Worm (Caenorhabditis elegans): ENCODE data around the gene Y56A3A.41.

Gene Y56A3A.41

ce11 chrIII:11908660-11909059 is 15.8 kb upstream of the Y56A3A.41 start, which contains the start of gene fbxb-24:
Gene fbxb-24 (plus strand): TSS chrIII:11908960.
- TF ChIP-seq isw-1 (GFP tag; IDR thresholded peaks at IDR 0.05): no peak
- no peak for TF ChIP-seq hpl-2 (GFP tag; optimal IDR thresholded peaks at IDR 0.05)
- no peak for TF ChIP-seq aha-1 (tag; optimal IDR thresholded peaks at IDR 0.05)
- TF ChIP-seq pqm-1 (tag; optimal IDR thresholded peaks at IDR 0.05): no peak
- no peak for TF ChIP-seq nhr-237 (tag; optimal IDR thresholded peaks at IDR 0.05)
- no peak for TF ChIP-seq hlh-17 (GFP tag; optimal IDR thresholded peaks at IDR 0.05; ENCODE audit: borderline replicate concordance)
- TF ChIP-seq snpc-4 (tag; optimal IDR thresholded peaks at IDR 0.05): no peak
- no peak for TF ChIP-seq nhr-76 (tag; optimal IDR thresholded peaks at IDR 0.05)
- TF ChIP-seq alr-1 (tag; optimal IDR thresholded peaks at IDR 0.05; ENCODE audit: borderline replicate concordance): no peak
- no peak for TF ChIP-seq snu-23 (GFP tag; optimal IDR thresholded peaks at IDR 0.05)
- no peak for TF ChIP-seq unc-30 (tag; optimal IDR thresholded peaks at IDR 0.05)
- TF ChIP-seq grh-1 (GFP tag; IDR thresholded peaks at IDR 0.05): no peak
- no peak for TF ChIP-seq C34B4.2 (tag; optimal IDR thresholded peaks at IDR 0.05)
- no peak for TF ChIP-seq ztf-11 (tag; optimal IDR thresholded peaks at IDR 0.05)
- no peak for TF ChIP-seq nhr-20 (tag; optimal IDR thresholded peaks at IDR 0.05)

- TF ChIP-seq egl-27 (tag; optimal IDR thresholded peaks at IDR 0.05) (no peak), unc-130 (tag; optimal IDR thresholded peaks at IDR 0.05) (no peak), aly-2 (tag; optimal IDR thresholded peaks at IDR 0.05) (no peak), vab-15 (tag; optimal IDR thresholded peaks at IDR 0.05) (no peak), nhr-237 (tag; optimal IDR thresholded peaks at IDR 0.05) (no peak)
These were observed 14.3 kb upstream of the Y56A3A.41 start, which contains the start of gene sdz-33 for ce11 chrIII:11907177-11907576. Gene sdz-33 (plus strand): TSS chrIII:11907477.

ce11 chrIII:11902782-11903181 is 9.9 kb upstream of the Y56A3A.41 start:
- TF ChIP-seq sptf-1 (tag; optimal IDR thresholded peaks at IDR 0.05) (no peak), sox-4 (tag; optimal IDR thresholded peaks at IDR 0.05) (no peak)

ce11 chrIII:11900022-11900421 is 7.2 kb upstream of the Y56A3A.41 start:
- TF ChIP-seq C34B4.2 (tag; optimal IDR thresholded peaks at IDR 0.05) (no peak), ama-1 (optimal IDR thresholded peaks at IDR 0.05) (no peak)

ce11 chrIII:11898169-11898568 is 5.3 kb upstream of the Y56A3A.41 start, which contains the start of gene tsen-2:
Gene tsen-2 (minus strand): TSS chrIII:11898269.
- TF ChIP-seq fkh-4 (tag; optimal IDR thresholded peaks at IDR 0.05; ENCODE audit: borderline replicate concordance) (no peak), snpc-4 (tag; optimal IDR thresholded peaks at IDR 0.05) (no peak), blmp-1 (tag; optimal IDR thresholded peaks at IDR 0.05) (no peak)

- TF ChIP-seq nhr-85 (tag) (peak; percentile 46), zip-4 (GFP tag; optimal IDR thresholded peaks at IDR 0.05) (no peak)
These were observed 3.8 kb upstream of the Y56A3A.41 start for ce11 chrIII:11896652-11897051.

ce11 chrIII:11895504-11895903 is 2.7 kb upstream of the Y56A3A.41 start:
- no peak for TF ChIP-seq aly-2 (tag; optimal IDR thresholded peaks at IDR 0.05)
- no peak for TF ChIP-seq efl-1 (optimal IDR thresholded peaks at IDR 0.05)
- peak in 1 of 2 experiments; percentile 31 for TF ChIP-seq efl-1 (GFP tag; optimal IDR thresholded peaks at IDR 0.05 in 1 of 2)

- no peak for TF ChIP-seq efl-3 (GFP tag; optimal IDR thresholded peaks at IDR 0.05)
- no peak for TF ChIP-seq nhr-47 (tag; optimal IDR thresholded peaks at IDR 0.05)
- no peak for TF ChIP-seq ces-1 (GFP tag; optimal IDR thresholded peaks at IDR 0.05)
- TF ChIP-seq zag-1 (tag; optimal IDR thresholded peaks at IDR 0.05): no peak
- TF ChIP-seq isw-1 (GFP tag; IDR thresholded peaks at IDR 0.05): no peak
- TF ChIP-seq lin-39 (tag; optimal IDR thresholded peaks at IDR 0.05): no peak
- no peak for TF ChIP-seq blmp-1 (tag; optimal IDR thresholded peaks at IDR 0.05)
- no peak for TF ChIP-seq ceh-63 (GFP tag; optimal IDR thresholded peaks at IDR 0.05)
- TF ChIP-seq lin-14 (GFP tag; optimal IDR thresholded peaks at IDR 0.05): no peak
- no peak for TF ChIP-seq ceh-90 (tag; optimal IDR thresholded peaks at IDR 0.05)
- no peak for TF ChIP-seq nhr-77 (tag; optimal IDR thresholded peaks at IDR 0.05)
- no peak for TF ChIP-seq hpl-2 (GFP tag; optimal IDR thresholded peaks at IDR 0.05)
- no peak for TF ChIP-seq lin-15B (tag; optimal IDR thresholded peaks at IDR 0.05)
- no peak for TF ChIP-seq ceh-8 (GFP tag; optimal IDR thresholded peaks at IDR 0.05)
- no peak for TF ChIP-seq pag-3 (tag; optimal IDR thresholded peaks at IDR 0.05; ENCODE audit: borderline replicate concordance, insufficient read depth)
- TF ChIP-seq ztf-4 (tag; optimal IDR thresholded peaks at IDR 0.05): no peak
These were observed 1.5 kb downstream of the Y56A3A.41 start, which contains the start of gene faah-5 for ce11 chrIII:11891335-11891734. Gene faah-5 (minus strand): TSS chrIII:11891435.
